Fruit fly (Drosophila melanogaster): Measurements from ENCODE around the gene BigH1.

BigH1 gene

DNA sequence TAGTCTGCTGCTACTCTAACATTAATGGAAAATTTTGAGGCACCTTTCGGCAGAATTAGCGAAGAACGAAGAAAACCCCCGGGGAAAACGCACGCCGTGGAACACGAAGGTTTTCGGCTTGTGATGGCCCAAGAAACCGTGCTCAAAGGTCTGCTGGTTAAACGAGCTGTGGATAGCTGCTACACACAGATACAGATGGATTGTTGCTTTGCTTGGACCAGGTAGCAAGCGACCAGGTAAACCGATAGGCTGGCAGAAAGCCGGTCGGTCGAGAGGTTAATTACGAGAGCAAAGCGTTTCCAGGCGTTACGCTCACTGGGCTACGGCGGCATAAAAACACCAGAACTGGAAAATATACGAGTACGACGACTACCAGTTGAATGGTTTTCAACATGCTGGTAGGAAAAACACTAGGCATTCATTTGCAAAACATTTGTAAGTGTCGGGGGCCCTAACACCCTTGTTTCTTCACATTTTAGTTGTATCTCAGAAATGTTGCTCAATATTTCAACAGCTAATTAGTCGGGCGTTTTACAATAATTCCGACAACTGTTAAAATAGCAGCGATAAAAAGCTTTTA is 10.9 kb upstream of the BigH1 start (continued):
- TF ChIP-seq Bgb (GFP tag; IDR thresholded peaks at IDR 0.05; ENCODE audit: partially characterized antibody) = peak; percentile 52
- peak; percentile 39 for TF ChIP-seq CG15479 (GFP tag; optimal IDR thresholded peaks at IDR 0.05)
- TF ChIP-seq CG15269 (tag; optimal IDR thresholded peaks at IDR 0.05) = no peak
- TF ChIP-seq chinmo (GFP tag; IDR thresholded peaks at IDR 0.05; ENCODE audit: partially characterized antibody) = 0 out of 4 replicates have a peak, but pooled peaks have one; percentile 15
- TF ChIP-seq Med (GFP tag) = peak; percentile 63
- peak; percentile 37 for TF ChIP-seq sens (GFP tag)
- TF ChIP-seq CG13894 (tag; optimal IDR thresholded peaks at IDR 0.05) = peak; percentile 6
- TF ChIP-seq cad (GFP tag; optimal IDR thresholded peaks at IDR 0.05) = peak; percentile 22
- peak; percentile 13 for TF ChIP-seq Deaf1 (tag; optimal IDR thresholded peaks at IDR 0.05)
- TF ChIP-seq gcm (GFP tag; optimal IDR thresholded peaks at IDR 0.05) = peak; percentile 50
- TF ChIP-seq chm (GFP tag; IDR thresholded peaks at IDR 0.05) = 0 out of 2 replicates have a peak, but pooled peaks have one; percentile 42
- peak in 1 of 2 experiments; percentile 73 for TF ChIP-seq tll (GFP tag; optimal IDR thresholded peaks at IDR 0.05)
- no peak for TF ChIP-seq Hey (tag; optimal IDR thresholded peaks at IDR 0.05)

- TF ChIP-seq CG16779 (GFP tag; IDR thresholded peaks at IDR 0.05) (0 out of 2 replicates have a peak, but pooled peaks have one; percentile 51), chm (GFP tag; IDR thresholded peaks at IDR 0.05) (0 out of 2 replicates have a peak, but pooled peaks have one; percentile 24), CG11696 (GFP tag; IDR thresholded peaks at IDR 0.05) (0 out of 2 replicates have a peak, but pooled peaks have one; percentile 17), H2.0 (GFP tag; IDR thresholded peaks at IDR 0.05) (no peak), CG34422 (GFP tag; IDR thresholded peaks at IDR 0.05) (0 out of 3 replicates have a peak, but pooled peaks have one; percentile 25), Sry-β (GFP tag; optimal IDR thresholded peaks at IDR 0.05) (no peak), E2f2 (GFP tag; IDR thresholded peaks at IDR 0.05) (0 out of 2 replicates have a peak, but pooled peaks have one; percentile 10), grn (GFP tag; optimal IDR thresholded peaks at IDR 0.05) (peak; percentile 20), Med (GFP tag) (peak; percentile 58), Drgx (GFP tag; IDR thresholded peaks at IDR 0.05) (no peak; the same call in 1 of the 2 replicates), dysf (GFP tag; IDR thresholded peaks at IDR 0.05) (0 out of 3 replicates have a peak, but pooled peaks have one; percentile 38), sens (GFP tag) (peak; percentile 42), crol (GFP tag; IDR thresholded peaks at IDR 0.05) (0 out of 2 replicates have a peak, but pooled peaks have one; percentile 47), CG1647 (GFP tag; optimal IDR thresholded peaks at IDR 0.05) (no peak), nom (GFP tag; optimal IDR thresholded peaks at IDR 0.05) (peak; percentile 41), sob (GFP tag; IDR thresholded peaks at IDR 0.05) (0 out of 2 replicates have a peak, but pooled peaks have one; percentile 18), phol (tag; optimal IDR thresholded peaks at IDR 0.05) (no peak), CG6175 (GFP tag; IDR thresholded peaks at IDR 0.05) (0 out of 3 replicates have a peak, but pooled peaks have one; percentile 9), Ptx1 (GFP tag; IDR thresholded peaks at IDR 0.05) (0 out of 2 replicates have a peak, but pooled peaks have one; percentile 9), otp (GFP tag; IDR thresholded peaks at IDR 0.05) (0 out of 3 replicates have a peak, but pooled peaks have one; percentile 18), rib (GFP tag; IDR thresholded peaks at IDR 0.05) (no peak), onecut (GFP tag; IDR thresholded peaks at IDR 0.05) (no peak), esg (GFP tag; conservative IDR thresholded peaks at IDR 0.05) (no peak), ase (GFP tag; IDR thresholded peaks at IDR 0.05) (0 out of 3 replicates have a peak, but pooled peaks have one; percentile 11), CHES-1-like (GFP tag; optimal IDR thresholded peaks at IDR 0.05) (no peak)
These were observed 10.0 kb upstream of the BigH1 start for dm6 chr3R:14653039-14653852.

All from whole organism, embryonic.